Fruit fly (Drosophila melanogaster) whole organism, embryonic: ENCODE results near the gene trbl.

ENCODE experiments used
- Awh ChIP-seq: fragments of 200-800 bp; sonication (Bioruptor generic); IDR thresholded peaks from 2 replicates; pipeline ENCODE4, ENCODE4 v1.3.6; 2022; ENCODE audit warnings: missing biosample characterization, missing genetic modification characterization
- BEAF-32 ChIP-seq: fragments of 200-800 bp; sonication (Bioruptor generic); optimal IDR thresholded peaks from 3 replicates; lab custom pipeline; 2017; ENCODE audit warnings: missing biosample characterization, missing genetic modification characterization, mild to moderate bottlenecking, moderate library complexity, missing genetic modification reagents
- Bdp1 ChIP-seq: fragments of 200-800 bp; sonication (Bioruptor generic); optimal IDR thresholded peaks from 3 replicates; lab custom pipeline; 2016; ENCODE audit warnings: missing biosample characterization, missing genetic modification characterization
- Blimp-1 ChIP-seq: fragments of 200-800 bp; sonication (Bioruptor generic); optimal IDR thresholded peaks from 3 replicates; lab custom pipeline; 2018; ENCODE audit warnings: missing biosample characterization, missing genetic modification characterization, mild to moderate bottlenecking, moderate library complexity, missing genetic modification reagents
- CG10979 ChIP-seq: fragments of 200-800 bp; sonication (Bioruptor generic); optimal IDR thresholded peaks from 2 replicates; lab custom pipeline; 2018; ENCODE audit warnings: missing biosample characterization, mild to moderate bottlenecking, missing genetic modification characterization, moderate library complexity
- CG11456 ChIP-seq: fragments of 200-800 bp; sonication (Bioruptor generic); IDR thresholded peaks from 3 replicates; pipeline ENCODE4 v1.3.6; 2022; ENCODE audit warnings: missing biosample characterization, missing genetic modification characterization
- CG1233 ChIP-seq: fragments of 200-800 bp; sonication (Bioruptor generic); optimal IDR thresholded peaks from 4 replicates; lab custom pipeline; 2018; ENCODE audit warnings: missing biosample characterization, mild to moderate bottlenecking, missing genetic modification characterization
- CG12744 ChIP-seq: fragments of 200-800 bp; sonication (Bioruptor generic); optimal IDR thresholded peaks from 2 replicates; lab custom pipeline; 2016; ENCODE audit warnings: missing biosample characterization, missing genetic modification characterization
- CG15011 ChIP-seq: fragments of 200-800 bp; sonication (Bioruptor generic); optimal IDR thresholded peaks from 3 replicates; lab custom pipeline; 2018; ENCODE audit warnings: missing biosample characterization, mild to moderate bottlenecking, missing genetic modification characterization
- CG15514 ChIP-seq: fragments of 200-800 bp; sonication (Bioruptor generic); optimal IDR thresholded peaks from 3 replicates; lab custom pipeline; 2017; ENCODE audit warnings: missing biosample characterization, missing genetic modification characterization, mild to moderate bottlenecking, moderate library complexity, missing genetic modification reagents
- CG1603 ChIP-seq: fragments of 200-800 bp; sonication (Bioruptor generic); optimal IDR thresholded peaks from 2 replicates; lab custom pipeline; 2019; ENCODE audit warnings: missing biosample characterization, mild to moderate bottlenecking, missing genetic modification characterization, moderate library complexity
- CG16815 ChIP-seq: fragments of 200-800 bp; sonication (Bioruptor generic); optimal IDR thresholded peaks from 3 replicates; lab custom pipeline; 2017; ENCODE audit warnings: missing biosample characterization, mild to moderate bottlenecking, missing genetic modification characterization
- CG2712 ChIP-seq: fragments of 200-800 bp; optimal IDR thresholded peaks from 3 replicates; lab custom pipeline; 2019; ENCODE audit warnings: missing biosample characterization, mild to moderate bottlenecking, missing genetic modification characterization, moderate library complexity
- CG2875 ChIP-seq: fragments of 200-800 bp; sonication (Bioruptor generic); optimal IDR thresholded peaks from 2 replicates; lab custom pipeline; 2017; ENCODE audit warnings: missing biosample characterization, mild to moderate bottlenecking, missing genetic modification characterization, missing genetic modification reagents
- CG31388 ChIP-seq: fragments of 200-800 bp; sonication (Bioruptor generic); optimal IDR thresholded peaks from 2 replicates; lab custom pipeline; 2016; ENCODE audit warnings: missing biosample characterization, missing genetic modification characterization
- CG34224 ChIP-seq: fragments of 200-800 bp; sonication (Bioruptor generic); IDR thresholded peaks from 3 replicates; pipeline ENCODE4 v1.3.6; 2022; ENCODE audit warnings: missing biosample characterization, missing genetic modification characterization; ENCODE audit not compliant: partially characterized antibody
- CG42726 ChIP-seq: fragments of 200-800 bp; sonication (Bioruptor generic); IDR thresholded peaks from 2 replicates; pipeline ENCODE4 v1.3.6; 2022; ENCODE audit warnings: missing biosample characterization, missing genetic modification characterization; ENCODE audit not compliant: partially characterized antibody
- CG4854 ChIP-seq: fragments of 200-800 bp; sonication (Bioruptor generic); optimal IDR thresholded peaks from 2 replicates; lab custom pipeline; 2016; ENCODE audit warnings: missing biosample characterization, missing genetic modification characterization, inconsistent platforms
- CG9437 ChIP-seq: fragments of 200-800 bp; sonication (Bioruptor generic); optimal IDR thresholded peaks from 2 replicates; lab custom pipeline; 2018; ENCODE audit warnings: missing biosample characterization, mild to moderate bottlenecking, missing genetic modification characterization
- Dbx ChIP-seq: fragments of 200-800 bp; sonication (Bioruptor generic); IDR thresholded peaks from 3 replicates; pipeline ENCODE4 v1.3.6; 2022; ENCODE audit warnings: missing biosample characterization, missing genetic modification characterization
- Dp ChIP-seq: fragments of 200-800 bp; sonication (Bioruptor generic); optimal IDR thresholded peaks from 2 replicates; lab custom pipeline; 2018; ENCODE audit warnings: missing biosample characterization, mild to moderate bottlenecking, missing genetic modification characterization, moderate library complexity
- MESR4 ChIP-seq: fragments of 200-800 bp; sonication (Bioruptor generic); optimal IDR thresholded peaks from 2 replicates; lab custom pipeline; 2018; ENCODE audit warnings: missing biosample characterization, mild to moderate bottlenecking, missing genetic modification characterization, moderate library complexity
- Med ChIP-seq: fragments of 200-800 bp; sonication (Bioruptor generic); peaks from one replicate; lab custom pipeline; 2016; ENCODE audit warnings: missing biosample characterization, missing genetic modification characterization, mild to moderate bottlenecking, inconsistent platforms, moderate library complexity
- Ssrp ChIP-seq: fragments of 200-800 bp; sonication (Bioruptor generic); optimal IDR thresholded peaks from 2 replicates; lab custom pipeline; 2018; ENCODE audit warnings: missing biosample characterization, mild to moderate bottlenecking, missing genetic modification characterization, moderate library complexity
- TFAM ChIP-seq: fragments of 200-800 bp; sonication (Bioruptor generic); optimal IDR thresholded peaks from 2 replicates; lab custom pipeline; 2017; ENCODE audit warnings: missing biosample characterization, missing genetic modification characterization, inconsistent platforms
- Xrp1 ChIP-seq: fragments of 200-800 bp; sonication (Bioruptor generic); IDR thresholded peaks from 2 replicates; pipeline ENCODE4 v1.3.6; 2022; ENCODE audit warnings: missing biosample characterization, missing genetic modification characterization
- ara ChIP-seq: fragments of 200-800 bp; sonication (Bioruptor generic); IDR thresholded peaks from 2 replicates; pipeline ENCODE4 v1.3.6; 2022; ENCODE audit warnings: missing biosample characterization, missing genetic modification characterization
- bab2 ChIP-seq: fragments of 200-800 bp; sonication (Bioruptor generic); optimal IDR thresholded peaks from 2 replicates; lab custom pipeline; 2016; ENCODE audit warnings: missing biosample characterization, missing genetic modification characterization
- chinmo ChIP-seq: fragments of 200-800 bp; sonication (Bioruptor generic); IDR thresholded peaks from 4 replicates; pipeline ENCODE4 v1.3.6; 2022; ENCODE audit warnings: missing biosample characterization, missing genetic modification characterization; ENCODE audit not compliant: partially characterized antibody
- cwo ChIP-seq: fragments of 200-800 bp; sonication (Bioruptor generic); optimal IDR thresholded peaks from 3 replicates; lab custom pipeline; 2017; ENCODE audit warnings: missing biosample characterization, missing genetic modification characterization, mild to moderate bottlenecking, moderate library complexity, missing genetic modification reagents
- dmrt99B ChIP-seq: fragments of 200-800 bp; sonication (Bioruptor generic); optimal IDR thresholded peaks from 2 replicates; lab custom pipeline; 2018; ENCODE audit warnings: missing biosample characterization, mild to moderate bottlenecking, missing genetic modification characterization, moderate library complexity
- eve ChIP-seq, 2 experiments: fragments of >200 bp; optimal IDR thresholded peaks; 2 replicates each; lab custom pipeline; 2017; ENCODE audit warnings: missing biosample characterization in 2 of 2, missing genetic modification characterization in 2 of 2
- eyg ChIP-seq: fragments of 200-800 bp; sonication (Bioruptor generic); optimal IDR thresholded peaks from 3 replicates; lab custom pipeline; 2016; ENCODE audit warnings: missing biosample characterization, missing genetic modification characterization
- gce ChIP-seq: fragments of 200-800 bp; sonication (Bioruptor generic); IDR thresholded peaks from 3 replicates; pipeline ENCODE4 v1.3.6; 2022; ENCODE audit warnings: missing biosample characterization, missing genetic modification characterization
- gfzf ChIP-seq: fragments of 200-800 bp; sonication (Bioruptor generic); optimal IDR thresholded peaks from 2 replicates; lab custom pipeline; 2016; ENCODE audit warnings: missing biosample characterization, mild to moderate bottlenecking, missing genetic modification characterization, moderate library complexity
- gro ChIP-seq: fragments of 200-800 bp; sonication (Bioruptor generic); optimal IDR thresholded peaks from 2 replicates; lab custom pipeline; 2016; ENCODE audit warnings: missing biosample characterization, missing genetic modification characterization
- jing ChIP-seq: fragments of 200-800 bp; sonication (Bioruptor generic); optimal IDR thresholded peaks from 2 replicates; lab custom pipeline; 2018; ENCODE audit warnings: missing biosample characterization, mild to moderate bottlenecking, missing genetic modification characterization
- kay ChIP-seq: fragments of 200-800 bp; sonication (Bioruptor generic); optimal IDR thresholded peaks from 2 replicates; lab custom pipeline; 2016; ENCODE audit warnings: missing biosample characterization, missing genetic modification characterization
- ken ChIP-seq: fragments of 200-800 bp; sonication (Bioruptor generic); IDR thresholded peaks from 3 replicates; pipeline ENCODE4 v1.3.6; 2022; ENCODE audit warnings: missing biosample characterization, missing genetic modification characterization
- lbe ChIP-seq: fragments of 200-800 bp; sonication (Bioruptor generic); optimal IDR thresholded peaks from 2 replicates; lab custom pipeline; 2016; ENCODE audit warnings: missing biosample characterization, mild to moderate bottlenecking, missing genetic modification characterization
- org-1 ChIP-seq: fragments of 200-800 bp; sonication (Bioruptor generic); optimal IDR thresholded peaks from 2 replicates; lab custom pipeline; 2017; ENCODE audit warnings: missing biosample characterization, missing genetic modification characterization
- phol ChIP-seq: fragments of 200-800 bp; sonication (Bioruptor generic); optimal IDR thresholded peaks from 3 replicates; lab custom pipeline; 2018; ENCODE audit warnings: missing biosample characterization, mild to moderate bottlenecking, missing genetic modification characterization, moderate library complexity
- pita ChIP-seq: fragments of 200-800 bp; sonication (Bioruptor generic); optimal IDR thresholded peaks from 2 replicates; lab custom pipeline; 2017; ENCODE audit warnings: missing biosample characterization, mild to moderate bottlenecking, missing genetic modification characterization
- psq ChIP-seq: fragments of 200-800 bp; sonication (Bioruptor generic); optimal IDR thresholded peaks from 2 replicates; lab custom pipeline; 2017; ENCODE audit warnings: missing biosample characterization, missing genetic modification characterization
- sens-2 ChIP-seq: fragments of 200-800 bp; sonication (Bioruptor generic); IDR thresholded peaks from 2 replicates; pipeline ENCODE4 v1.3.6; 2022; ENCODE audit warnings: missing biosample characterization, missing genetic modification characterization
- seq ChIP-seq: fragments of 200-800 bp; sonication (Bioruptor generic); IDR thresholded peaks from 2 replicates; pipeline ENCODE4 v1.3.6; 2022; ENCODE audit warnings: missing biosample characterization, missing genetic modification characterization
- sna ChIP-seq: fragments of 200-800 bp; sonication (Bioruptor generic); IDR thresholded peaks from 2 replicates; pipeline ENCODE4 v1.3.6; 2022; ENCODE audit warnings: missing biosample characterization, missing genetic modification characterization; ENCODE audit not compliant: partially characterized antibody
- zen ChIP-seq: fragments of 200-800 bp; sonication (Bioruptor generic); optimal IDR thresholded peaks from 3 replicates; lab custom pipeline; 2018; ENCODE audit warnings: missing biosample characterization, mild to moderate bottlenecking, missing genetic modification characterization, moderate library complexity

trbl gene

dm6 chr3L:20347762-20348580 is 53.4 kb downstream of the trbl start, which contains the start of the genes Rbbp5 and eRF1 (continued):
- TF ChIP-seq CG15514 (peak; percentile 72), dmrt99B (tag; lab: Kevin White, UChicago) (no peak), CG1233 (GFP tag; lab: Kevin White, UChicago) (peak; percentile 61), CG2712 (tag; lab: Kevin White, UChicago) (peak; percentile 85), CG1603 (peak; percentile 64), Awh (GFP tag; lab: Robert Waterston, UW) (peak; percentile 75), CG10979 (peak; percentile 63), Dbx (GFP tag; lab: Robert Waterston, UW) (peak; percentile 93), BEAF-32 (GFP tag; lab: Kevin White, UChicago) (peak; percentile 95), eve (GFP tag; optimal IDR thresholded peaks at IDR 0.05; lab: Kevin White, UChicago) (no peak), sens-2 (GFP tag; lab: Robert Waterston, UW) (no peak), Blimp-1 (no peak), kay (GFP tag; lab: Kevin White, UChicago) (peak; percentile 51), pita (GFP tag; lab: Kevin White, UChicago) (no peak), TFAM (GFP tag; lab: Kevin White, UChicago) (no peak), Bdp1 (peak; percentile 49), bab2 (GFP tag; lab: Kevin White, UChicago) (peak; percentile 60), org-1 (GFP tag; lab: Kevin White, UChicago) (no peak), Dp (peak; percentile 2), CG12744 (GFP tag; lab: Kevin White, UChicago) (no peak), ara (GFP tag; lab: Robert Waterston, UW) (peak; percentile 69), CG16815 (GFP tag; lab: Kevin White, UChicago) (peak; percentile 58), zen (peak; percentile 79), chinmo (GFP tag; lab: Robert Waterston, UW) (no peak), CG2875 (GFP tag; lab: Kevin White, UChicago) (no peak), CG15011 (no peak), seq (GFP tag; lab: Robert Waterston, UW) (peak; percentile 41; the same call in 1 of the 2 replicates), Ssrp (peak; percentile 74), CG42726 (GFP tag; lab: Robert Waterston, UW) (peak; percentile 93), gro (GFP tag; lab: Kevin White, UChicago) (peak; percentile 14), Xrp1 (GFP tag; lab: Robert Waterston, UW) (peak; percentile 80), gfzf (GFP tag; lab: Kevin White, UChicago) (no peak), lbe (peak; percentile 43), phol (tag; lab: Kevin White, UChicago) (peak; percentile 84), jing (no peak), CG31388 (GFP tag; lab: Kevin White, UChicago) (peak; percentile 65), CG9437 (peak; percentile 48), CG4854 (GFP tag; lab: Kevin White, UChicago) (peak; percentile 26), cwo (GFP tag; lab: Kevin White, UChicago) (peak; percentile 33), eyg (GFP tag; lab: Kevin White, UChicago) (no peak), CG34224 (GFP tag; lab: Robert Waterston, UW) (peak; percentile 85), MESR4 (GFP tag; lab: Kevin White, UChicago) (peak; percentile 88), CG11456 (no peak; the same call in 2 of the 3 replicates), gce (GFP tag; lab: Robert Waterston, UW) (no peak), sna (peak; percentile 81), ken (GFP tag; lab: Robert Waterston, UW) (no peak; the same call in 2 of the 3 replicates), Med (GFP tag; lab: Kevin White, UChicago) (peak; percentile 92), psq (GFP tag; lab: Kevin White, UChicago) (peak; percentile 32)
